Worm (Caenorhabditis elegans): ENCODE results near the gene C45B11.2.

DNA sequence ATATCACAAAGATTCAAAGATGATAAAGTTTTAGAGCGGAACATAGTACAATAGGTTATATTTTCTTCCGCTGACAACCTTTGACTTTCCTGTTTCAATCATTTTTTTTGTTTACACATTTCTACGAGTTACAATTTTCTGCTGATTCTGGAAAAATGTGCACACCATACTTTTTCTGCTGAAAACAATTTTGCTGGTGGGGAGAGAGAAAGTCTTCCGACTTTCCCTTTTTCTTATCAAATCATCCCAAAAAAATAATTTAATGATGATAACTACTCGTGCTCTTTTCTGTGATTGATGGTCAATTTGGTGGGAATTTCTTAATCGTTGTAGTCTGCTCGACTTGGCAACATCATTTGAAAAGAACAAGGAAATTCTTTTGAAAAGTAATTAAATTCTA is 34.9 kb upstream of the C45B11.2 start:
- no peak for TF ChIP-seq nhr-120 (GFP tag; IDR thresholded peaks at IDR 0.05)
- TF ChIP-seq let-526 (GFP tag; IDR thresholded peaks at IDR 0.05), result no peak
- TF ChIP-seq xnd-1 (tag; optimal IDR thresholded peaks at IDR 0.05), result no peak
- TF ChIP-seq nfya-1 (tag; optimal IDR thresholded peaks at IDR 0.05; ENCODE audit: borderline replicate concordance, insufficient read depth), result no peak
- no peak for TF ChIP-seq hrde-1 (tag; optimal IDR thresholded peaks at IDR 0.05; ENCODE audit: borderline replicate concordance)
- no peak for TF ChIP-seq akir-1 (GFP tag; optimal IDR thresholded peaks at IDR 0.05)
- no peak for TF ChIP-seq nhr-179 (tag; optimal IDR thresholded peaks at IDR 0.05)

Measured in whole organism, young adult.